Worm (Caenorhabditis elegans): Measurements from ENCODE around the gene unc-53.

The unc-53 gene

ce11 chrII:11022023-11022422, 67.2 kb downstream of the unc-53 start, which contains the start of gene let-858:
TSS of gene let-858 (plus strand) at chrII:11022370.
- TF ChIP-seq aha-1 (tag), result peak; percentile 51
- TF ChIP-seq nhr-102 (tag; optimal IDR thresholded peaks at IDR 0.05), result peak; percentile 16
- TF ChIP-seq spr-1 (tag; optimal IDR thresholded peaks at IDR 0.05), result no peak
- TF ChIP-seq ZK337.2 (GFP tag; IDR thresholded peaks at IDR 0.05), result no peak
- no peak for TF ChIP-seq spr-3 (GFP tag; optimal IDR thresholded peaks at IDR 0.05)
- 0 out of 2 replicates have a peak, but pooled peaks have one; percentile 19 for TF ChIP-seq hmg-1.1 (GFP tag; IDR thresholded peaks at IDR 0.05)
- TF ChIP-seq dve-1 (tag; optimal IDR thresholded peaks at IDR 0.05; ENCODE audit: insufficient read depth), result peak; percentile 6
- peak; percentile 95 for TF ChIP-seq dpl-1 (GFP tag; optimal IDR thresholded peaks at IDR 0.05)
- peak in 1 of 2 experiments; percentile 75 for TF ChIP-seq lsy-2 (tag; optimal IDR thresholded peaks at IDR 0.05)
- TF ChIP-seq lin-38 (GFP tag; IDR thresholded peaks at IDR 0.05), result peak; percentile 95
- TF ChIP-seq dmd-6 (GFP tag; IDR thresholded peaks at IDR 0.05), result no peak
- peak; percentile 11 for TF ChIP-seq nhr-28 (tag; optimal IDR thresholded peaks at IDR 0.05)
- TF ChIP-seq ama-1 (optimal IDR thresholded peaks at IDR 0.05), result no peak
- TF ChIP-seq mes-2 (tag; optimal IDR thresholded peaks at IDR 0.05; ENCODE audit: poor library complexity, severe bottlenecking), result peak; percentile 69

ce11 chrII:11020707-11021106, 68.5 kb downstream of the unc-53 start:
- TF ChIP-seq mxl-3 (GFP tag; optimal IDR thresholded peaks at IDR 0.05) (no peak), gei-8 (GFP tag; optimal IDR thresholded peaks at IDR 0.05) (no peak), ceh-44 (GFP tag; IDR thresholded peaks at IDR 0.05) (no peak), dpl-1 (GFP tag; optimal IDR thresholded peaks at IDR 0.05) (no peak), sdz-12 (GFP tag; optimal IDR thresholded peaks at IDR 0.05) (no peak), set-16 (GFP tag; IDR thresholded peaks at IDR 0.05) (no peak), ceh-20 (GFP tag; IDR thresholded peaks at IDR 0.05) (no peak), nhr-28 (tag; optimal IDR thresholded peaks at IDR 0.05) (no peak), nhr-77 (tag; optimal IDR thresholded peaks at IDR 0.05) (no peak), nhr-11 (tag; optimal IDR thresholded peaks at IDR 0.05) (no peak), lin-13 (GFP tag; optimal IDR thresholded peaks at IDR 0.05) (no peak), nhr-237 (tag; optimal IDR thresholded peaks at IDR 0.05) (no peak)

DNA sequence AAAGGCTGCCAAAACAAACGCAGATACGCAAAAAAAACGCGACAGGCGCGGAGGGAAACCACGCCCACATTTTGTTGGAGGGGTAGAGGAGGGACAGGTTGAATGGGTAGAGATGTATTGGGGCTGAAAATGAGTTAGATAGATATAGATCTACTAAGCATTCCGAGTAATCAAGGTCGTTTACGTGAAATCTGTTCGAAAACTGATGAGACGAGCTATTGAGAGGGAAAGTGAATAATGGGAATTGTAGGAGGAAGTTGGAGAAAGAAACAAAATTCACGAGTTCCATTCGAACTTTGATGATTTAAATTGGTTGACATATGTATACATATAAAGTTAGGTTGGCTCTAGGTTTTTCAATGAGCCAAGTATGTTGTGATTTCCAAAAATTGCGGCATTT, 72.4 kb downstream of the unc-53 start:
- TF ChIP-seq rbr-2 (tag; optimal IDR thresholded peaks at IDR 0.05) (no peak), zip-2 (tag; optimal IDR thresholded peaks at IDR 0.05) (no peak), hlh-11 (tag; optimal IDR thresholded peaks at IDR 0.05) (no peak), hmg-1.1 (GFP tag; IDR thresholded peaks at IDR 0.05) (no peak), dmd-6 (GFP tag; IDR thresholded peaks at IDR 0.05) (no peak), attf-4 (tag; optimal IDR thresholded peaks at IDR 0.05) (no peak), fkh-10 (GFP tag; optimal IDR thresholded peaks at IDR 0.05) (no peak), ztf-11 (tag; optimal IDR thresholded peaks at IDR 0.05) (no peak), lin-38 (GFP tag; IDR thresholded peaks at IDR 0.05) (no peak), nhr-48 (tag; optimal IDR thresholded peaks at IDR 0.05) (no peak), tag-97 (GFP tag; IDR thresholded peaks at IDR 0.05) (no peak), lin-13 (GFP tag; optimal IDR thresholded peaks at IDR 0.05) (no peak), nhr-10 (tag; optimal IDR thresholded peaks at IDR 0.05) (no peak), mep-1 (tag; optimal IDR thresholded peaks at IDR 0.05) (no peak), ces-1 (GFP tag; optimal IDR thresholded peaks at IDR 0.05) (no peak), nhr-102 (tag; optimal IDR thresholded peaks at IDR 0.05) (no peak)

- TF ChIP-seq tag-97 (GFP tag; IDR thresholded peaks at IDR 0.05), result no peak
- no peak for TF ChIP-seq egl-43 (GFP tag; IDR thresholded peaks at IDR 0.05)
- TF ChIP-seq ZK546.5 (tag; optimal IDR thresholded peaks at IDR 0.05), result no peak
- TF ChIP-seq ceh-44 (GFP tag; IDR thresholded peaks at IDR 0.05), result no peak
- no peak for TF ChIP-seq dve-1 (tag; optimal IDR thresholded peaks at IDR 0.05; ENCODE audit: insufficient read depth)
- TF ChIP-seq jun-1 (tag; optimal IDR thresholded peaks at IDR 0.05), result no peak
- no peak for TF ChIP-seq pha-4 (GFP tag; IDR thresholded peaks at IDR 0.05)
- no peak for TF ChIP-seq pha-4 (tag; optimal IDR thresholded peaks at IDR 0.05)
- no peak for TF ChIP-seq fos-1 (tag; optimal IDR thresholded peaks at IDR 0.05)
- no peak for TF ChIP-seq lin-1 (GFP tag; IDR thresholded peaks at IDR 0.05)
- no peak for TF ChIP-seq lin-38 (GFP tag; IDR thresholded peaks at IDR 0.05)
- no peak for TF ChIP-seq egl-27 (tag; optimal IDR thresholded peaks at IDR 0.05)
- TF ChIP-seq F26F4.8 (GFP tag; conservative IDR thresholded peaks at IDR 0.05), result no peak
- TF ChIP-seq nhr-77 (tag; optimal IDR thresholded peaks at IDR 0.05), result no peak
- no peak for TF ChIP-seq rbr-2 (tag; optimal IDR thresholded peaks at IDR 0.05)
- TF ChIP-seq nhr-42 (GFP tag; IDR thresholded peaks at IDR 0.05), result no peak
- TF ChIP-seq nhr-41 (GFP tag; IDR thresholded peaks at IDR 0.05), result no peak
- no peak for TF ChIP-seq unc-62 (GFP tag; optimal IDR thresholded peaks at IDR 0.05 in 1 of 2)
- no peak for TF ChIP-seq unc-62 (tag; optimal IDR thresholded peaks at IDR 0.05)
- TF ChIP-seq nhr-11 (tag; optimal IDR thresholded peaks at IDR 0.05), result no peak
- no peak for TF ChIP-seq spr-3 (GFP tag; optimal IDR thresholded peaks at IDR 0.05)
- TF ChIP-seq ceh-82 (tag; optimal IDR thresholded peaks at IDR 0.05), result no peak
Observed at ce11 chrII:11016835-11016883, 72.6 kb downstream of the unc-53 start, which contains the start of gene ram-2. TSS of gene ram-2 (minus strand) at chrII:11016881.
